Worm (Caenorhabditis elegans) whole organism, L4 larva: Measurements from ENCODE around the gene flcn-1.

Experiments
- F26F4.8 ChIP-seq: fragments of 200-800 bp; sonication (Bioruptor generic); conservative IDR thresholded peaks from 2 replicates; pipeline ENCODE4 v1.3.6; 2022; ENCODE audit warnings: missing genetic modification characterization, missing compliant biosample characterization
- R02D3.7 ChIP-seq: fragments of 150-350 bp; sonication (generic microtip); optimal IDR thresholded peaks from 3 replicates; lab custom pipeline; 2014; ENCODE audit warnings: missing biosample characterization, missing genetic modification characterization
- T20F7.1 ChIP-seq: fragments of 200-800 bp; sonication (Bioruptor generic); optimal IDR thresholded peaks from 2 replicates; lab custom pipeline; 2018; ENCODE audit warnings: mild to moderate bottlenecking, missing genetic modification characterization, missing compliant biosample characterization
- Y5F2A.4 ChIP-seq: fragments of 200-800 bp; sonication (Bioruptor generic); optimal IDR thresholded peaks from 2 replicates; lab custom pipeline; 2018; ENCODE audit warnings: mild to moderate bottlenecking, missing genetic modification characterization, missing compliant biosample characterization
- Y75B8A.6 ChIP-seq: fragments of 200-800 bp; sonication (Bioruptor generic); IDR thresholded peaks from 2 replicates; pipeline ENCODE4 v1.3.6; 2022; ENCODE audit warnings: missing genetic modification reagents, missing genetic modification characterization, missing compliant biosample characterization
- ZK546.5 ChIP-seq, 2 experiments: sonication (generic microtip); optimal IDR thresholded peaks; 2 replicates each; lab custom pipeline; 2017; ENCODE audit warnings: missing biosample characterization in 2 of 2, missing genetic modification characterization in 2 of 2
- arid-1 ChIP-seq: fragments of 200-800 bp; sonication (Bioruptor generic); conservative IDR thresholded peaks from 2 replicates; pipeline ENCODE4 v1.3.6; 2022; ENCODE audit warnings: missing genetic modification reagents, missing genetic modification characterization, missing compliant biosample characterization
- ceh-28 ChIP-seq: fragments of 150-350 bp; optimal IDR thresholded peaks from 2 replicates; lab custom pipeline; 2014; ENCODE audit warnings: missing biosample characterization, missing genetic modification reagents, missing genetic modification characterization
- ceh-62 ChIP-seq: sonication (generic microtip); optimal IDR thresholded peaks from 2 replicates; lab custom pipeline; 2017; ENCODE audit warnings: missing biosample characterization, missing genetic modification characterization
- ces-1 ChIP-seq: fragments of 150-350 bp; sonication (generic microtip); optimal IDR thresholded peaks from 4 replicates; lab custom pipeline; 2014; ENCODE audit warnings: missing biosample characterization, missing genetic modification reagents, missing genetic modification characterization
- ctbp-1 ChIP-seq: fragments of 200-800 bp; sonication (Bioruptor generic); IDR thresholded peaks from 2 replicates; pipeline ENCODE4 v1.3.6; 2022; ENCODE audit warnings: missing genetic modification reagents, missing genetic modification characterization, missing compliant biosample characterization
- daf-19 ChIP-seq: fragments of 200-800 bp; sonication (Bioruptor generic); conservative IDR thresholded peaks from 2 replicates; pipeline ENCODE4 v1.3.6; 2022; ENCODE audit warnings: missing genetic modification characterization, missing compliant biosample characterization
- daf-8 ChIP-seq: fragments of 200-800 bp; sonication (Bioruptor generic); IDR thresholded peaks from 2 replicates; pipeline ENCODE4 v1.3.6; 2022; ENCODE audit warnings: missing genetic modification characterization, missing compliant biosample characterization
- dmd-8 ChIP-seq: fragments of 200-800 bp; sonication (Bioruptor generic); IDR thresholded peaks from 2 replicates; pipeline ENCODE4 v1.3.6; 2022; ENCODE audit warnings: missing genetic modification characterization, missing compliant biosample characterization
- dmd-9 ChIP-seq: fragments of 200-800 bp; sonication (Bioruptor generic); IDR thresholded peaks from 2 replicates; pipeline ENCODE4 v1.3.6; 2022; ENCODE audit warnings: missing genetic modification reagents, missing genetic modification characterization, missing compliant biosample characterization
- dve-1 ChIP-seq: sonication (generic microtip); optimal IDR thresholded peaks from 2 replicates; lab custom pipeline; 2017; ENCODE audit warnings: antibody characterized with exemption, mild to moderate bottlenecking, missing genetic modification characterization, missing compliant biosample characterization; ENCODE audit not compliant: insufficient read depth
- egl-27 ChIP-seq: sonication (generic microtip); optimal IDR thresholded peaks from 3 replicates; lab custom pipeline; 2017; ENCODE audit warnings: missing biosample characterization, missing genetic modification reagents, missing genetic modification characterization
- fos-1 ChIP-seq: fragments of 150-350 bp; optimal IDR thresholded peaks from 2 replicates; lab custom pipeline; 2014; ENCODE audit warnings: missing biosample characterization, missing genetic modification characterization
- hlh-30 ChIP-seq: sonication (generic microtip); optimal IDR thresholded peaks from 2 replicates; lab custom pipeline; 2017; ENCODE audit warnings: antibody characterized with exemption, mild to moderate bottlenecking, missing genetic modification characterization, missing compliant biosample characterization; ENCODE audit not compliant: insufficient read depth
- hmg-1.1 ChIP-seq: fragments of 200-800 bp; sonication (Bioruptor generic); IDR thresholded peaks from 2 replicates; pipeline ENCODE4 v1.3.6; 2022; ENCODE audit warnings: missing genetic modification reagents, missing genetic modification characterization, missing compliant biosample characterization
- lin-1 ChIP-seq: fragments of 200-800 bp; sonication (Bioruptor generic); IDR thresholded peaks from 2 replicates; pipeline ENCODE4 v1.3.6; 2022; ENCODE audit warnings: missing genetic modification reagents, missing genetic modification characterization, missing compliant biosample characterization
- lin-13 ChIP-seq: fragments of 150-350 bp; optimal IDR thresholded peaks from 2 replicates; lab custom pipeline; 2014; ENCODE audit warnings: missing biosample characterization, missing genetic modification reagents, missing genetic modification characterization
- lin-29 ChIP-seq: fragments of 200-800 bp; sonication (Bioruptor generic); IDR thresholded peaks from 2 replicates; pipeline ENCODE4 v1.3.6; 2022; ENCODE audit warnings: missing genetic modification reagents, missing genetic modification characterization, missing compliant biosample characterization
- lin-39 ChIP-seq: fragments of 150-350 bp; optimal IDR thresholded peaks from 2 replicates; lab custom pipeline; 2014; ENCODE audit warnings: missing biosample characterization, missing genetic modification reagents, missing genetic modification characterization
- lir-3 ChIP-seq: sonication (generic microtip); optimal IDR thresholded peaks from 2 replicates; lab custom pipeline; 2016; ENCODE audit warnings: mild to moderate bottlenecking, missing genetic modification characterization, missing compliant biosample characterization
- madf-9 ChIP-seq: fragments of 200-800 bp; sonication (Bioruptor generic); conservative IDR thresholded peaks from 2 replicates; pipeline ENCODE4 v1.3.6; 2022; ENCODE audit warnings: missing genetic modification reagents, missing genetic modification characterization, missing compliant biosample characterization
- mdt-29 ChIP-seq: fragments of 200-800 bp; sonication (Bioruptor generic); IDR thresholded peaks from 2 replicates; pipeline ENCODE4 v1.3.6; 2022; ENCODE audit warnings: missing genetic modification reagents, missing genetic modification characterization, missing compliant biosample characterization
- mes-2 ChIP-seq: sonication (generic microtip); optimal IDR thresholded peaks from 2 replicates; lab custom pipeline; 2016; ENCODE audit warnings: missing genotype, mild to moderate bottlenecking, missing genetic modification characterization, missing compliant biosample characterization; ENCODE audit not compliant: poor library complexity, severe bottlenecking
- nhr-102 ChIP-seq: sonication (generic microtip); optimal IDR thresholded peaks from 2 replicates; lab custom pipeline; 2016; ENCODE audit warnings: mild to moderate bottlenecking, missing genetic modification characterization, moderate library complexity, missing compliant biosample characterization
- nhr-11 ChIP-seq: fragments of 150-350 bp; optimal IDR thresholded peaks from 2 replicates; lab custom pipeline; 2014; ENCODE audit warnings: missing biosample characterization, missing genetic modification characterization
- nhr-25 ChIP-seq: sonication (generic microtip); optimal IDR thresholded peaks from 2 replicates; lab custom pipeline; 2017; ENCODE audit warnings: missing genetic modification characterization, mild to moderate bottlenecking, missing compliant biosample characterization, antibody characterized with exemption, moderate library complexity, borderline replicate concordance; ENCODE audit not compliant: insufficient read depth
- nhr-42 ChIP-seq: fragments of 200-800 bp; sonication (Bioruptor generic); IDR thresholded peaks from 2 replicates; pipeline ENCODE4 v1.3.6; 2022; ENCODE audit warnings: missing genetic modification characterization, missing compliant biosample characterization
- nhr-6 ChIP-seq: fragments of 150-350 bp; optimal IDR thresholded peaks from 2 replicates; lab custom pipeline; 2014; ENCODE audit warnings: missing biosample characterization, missing genetic modification characterization
- pha-4 ChIP-seq, 2 experiments: fragments of 150-350 bp in 1 of 2; fragments of 200-800 bp in 1 of 2; sonication (Bioruptor generic) in 1 of 2; IDR thresholded peaks in 1 of 2; optimal IDR thresholded peaks in 1 of 2; 2 replicates each; pipeline versions ENCODE4 v1.3.6 to Lab custom; 2014 to 2022; ENCODE audit warnings: missing genetic modification characterization in 2 of 2, missing genetic modification reagents in 2 of 2, missing biosample characterization in 1 of 2, missing compliant biosample characterization in 1 of 2
- pqm-1 ChIP-seq: sonication (generic microtip); optimal IDR thresholded peaks from 2 replicates; lab custom pipeline; 2017; ENCODE audit warnings: missing biosample characterization, missing genetic modification characterization
- unc-130 ChIP-seq: sonication (generic microtip); optimal IDR thresholded peaks from 2 replicates; lab custom pipeline; 2016; ENCODE audit warnings: missing genetic modification reagents, missing genetic modification characterization, missing compliant biosample characterization
- unc-62 ChIP-seq, 3 experiments: fragments of 150-350 bp in 1 of 3; sonication (generic microtip); optimal IDR thresholded peaks in 2 of 3; peaks in 1 of 3; 1 replicate in 1 of 3; 2 replicates in 2 of 3; lab custom pipeline; 2014 to 2017; ENCODE audit warnings: missing biosample characterization in 3 of 3, missing genetic modification characterization in 3 of 3, missing genetic modification reagents in 3 of 3, missing genotype in 1 of 3
- zfp-2 ChIP-seq: sonication (generic microtip); optimal IDR thresholded peaks from 2 replicates; lab custom pipeline; 2016; ENCODE audit warnings: mild to moderate bottlenecking, missing genetic modification characterization, missing compliant biosample characterization
- zfp-3 ChIP-seq: fragments of 200-800 bp; sonication (Bioruptor generic); conservative IDR thresholded peaks from 2 replicates; pipeline ENCODE4 v1.3.6; 2022; ENCODE audit warnings: missing genetic modification reagents, missing genetic modification characterization, missing compliant biosample characterization
- ztf-11 ChIP-seq: fragments of 150-350 bp; optimal IDR thresholded peaks from 2 replicates; lab custom pipeline; 2014; ENCODE audit warnings: missing biosample characterization, missing genetic modification characterization
- ztf-7 ChIP-seq: fragments of 150-350 bp; optimal IDR thresholded peaks from 2 replicates; lab custom pipeline; 2014; ENCODE audit warnings: missing biosample characterization, missing genetic modification characterization

Gene flcn-1

ce11 chrII:6928416-6928815, at the start of gene flcn-1 (continued):
- TF ChIP-seq ctbp-1 (GFP tag; lab: Robert Waterston, UW) (no peak), lin-13 (no peak), mes-2 (tag; lab: Kevin White, UChicago) (peak; percentile 44), dmd-8 (GFP tag; lab: Robert Waterston, UW) (no peak), lin-1 (GFP tag; lab: Robert Waterston, UW) (0 out of 2 replicates have a peak, but pooled peaks have one; percentile 13), hmg-1.1 (GFP tag; lab: Robert Waterston, UW) (no peak), lin-39 (tag; lab: Kevin White, UChicago) (no peak), lir-3 (tag; lab: Kevin White, UChicago) (no peak), dve-1 (peak; percentile 56), nhr-6 (tag; lab: Kevin White, UChicago) (no peak), nhr-11 (tag; lab: Kevin White, UChicago) (no peak), Y5F2A.4 (GFP tag; lab: Kevin White, UChicago) (no peak), nhr-102 (no peak), zfp-2 (tag; lab: Kevin White, UChicago) (no peak), lin-29 (GFP tag; lab: Robert Waterston, UW) (no peak), pha-4 (GFP tag; IDR thresholded peaks at IDR 0.05; lab: Robert Waterston, UW) (no peak), pha-4 (tag; optimal IDR thresholded peaks at IDR 0.05; lab: Kevin White, UChicago) (peak; percentile 38), T20F7.1 (GFP tag; lab: Kevin White, UChicago) (no peak), ceh-62 (tag; lab: Kevin White, UChicago) (no peak), madf-9 (GFP tag; lab: Robert Waterston, UW) (no peak), ztf-11 (no peak), dmd-9 (GFP tag; lab: Robert Waterston, UW) (no peak), mdt-29 (GFP tag; lab: Robert Waterston, UW) (no peak), ZK546.5 (tag; optimal IDR thresholded peaks at IDR 0.05; lab: Kevin White, UChicago) (no peak), ceh-28 (tag; lab: Kevin White, UChicago) (no peak), nhr-42 (GFP tag; lab: Robert Waterston, UW) (no peak), egl-27 (tag; lab: Kevin White, UChicago) (no peak), fos-1 (tag; lab: Kevin White, UChicago) (no peak), ztf-7 (tag; lab: Kevin White, UChicago) (peak; percentile 51), nhr-25 (tag; lab: Kevin White, UChicago) (no peak), F26F4.8 (GFP tag; lab: Robert Waterston, UW) (no peak), R02D3.7 (tag; lab: Kevin White, UChicago) (no peak), unc-130 (no peak)

ce11 chrII:6880067-6880466, 48.5 kb upstream of the flcn-1 start, which contains the start of gene C44B7.7:
Gene C44B7.7, minus strand, starts transcription at chrII:6880167.
- no peak for TF ChIP-seq daf-8 (GFP tag; lab: Robert Waterston, UW)
- no peak for TF ChIP-seq pha-4 (GFP tag; IDR thresholded peaks at IDR 0.05; lab: Robert Waterston, UW)
- TF ChIP-seq pha-4 (tag; optimal IDR thresholded peaks at IDR 0.05; lab: Kevin White, UChicago), result no peak
- TF ChIP-seq arid-1 (GFP tag; lab: Robert Waterston, UW), result no peak
- TF ChIP-seq Y75B8A.6 (GFP tag; lab: Robert Waterston, UW), result no peak
- TF ChIP-seq unc-62 (GFP tag; optimal IDR thresholded peaks at IDR 0.05 in 1 of 2; lab: Kevin White, UChicago), result no peak
- no peak for TF ChIP-seq unc-62 (tag; optimal IDR thresholded peaks at IDR 0.05; lab: Kevin White, UChicago)
- TF ChIP-seq pqm-1 (tag; lab: Kevin White, UChicago), result no peak
- TF ChIP-seq ztf-11, result no peak
- no peak for TF ChIP-seq ceh-62 (tag; lab: Kevin White, UChicago)
- TF ChIP-seq zfp-3 (GFP tag; lab: Robert Waterston, UW), result no peak
- TF ChIP-seq hlh-30 (tag; lab: Kevin White, UChicago), result no peak
- no peak for TF ChIP-seq daf-19 (GFP tag; lab: Robert Waterston, UW)
- TF ChIP-seq ces-1 (GFP tag; lab: Kevin White, UChicago), result no peak
